Fruit fly (Drosophila melanogaster): ENCODE results near the gene oaf.

- TF ChIP-seq CG8159 (tag; optimal IDR thresholded peaks at IDR 0.05) (no peak), CG14655 (GFP tag; optimal IDR thresholded peaks at IDR 0.05) (no peak)
These were observed 38.9 kb upstream of the oaf start for dm6 chr2L:2453818-2454217.

All from whole organism, pupa.